Worm (Caenorhabditis elegans) whole organism, young adult: ENCODE measurements around the gene F37B4.10.

ENCODE experiments used
- B0019.2 ChIP-seq: fragments of 200-800 bp; sonication (Bioruptor generic); conservative IDR thresholded peaks from 2 replicates; pipeline ENCODE4 v1.3.6; 2022; ENCODE audit warnings: missing genetic modification reagents, missing genetic modification characterization, missing compliant biosample characterization
- C06A6.2 ChIP-seq: fragments of 200-800 bp; sonication (Bioruptor generic); conservative IDR thresholded peaks from 2 replicates; pipeline ENCODE4 v1.3.6; 2022; ENCODE audit warnings: missing genetic modification characterization, missing compliant biosample characterization
- C17E4.6 ChIP-seq: fragments of 200-800 bp; sonication (Bioruptor generic); IDR thresholded peaks from 2 replicates; pipeline ENCODE4 v1.3.6; 2022; ENCODE audit warnings: missing genetic modification reagents, missing genetic modification characterization, missing compliant biosample characterization
- F10E7.11 ChIP-seq: sonication (generic microtip); optimal IDR thresholded peaks from 2 replicates; lab custom pipeline; 2017; ENCODE audit warnings: mild to moderate bottlenecking, missing genetic modification characterization, moderate library complexity, missing compliant biosample characterization
- F23B12.7 ChIP-seq: sonication (generic microtip); optimal IDR thresholded peaks from 2 replicates; lab custom pipeline; 2017; ENCODE audit warnings: missing genetic modification characterization, mild to moderate bottlenecking, missing compliant biosample characterization, antibody characterized with exemption, moderate library complexity; ENCODE audit not compliant: insufficient read depth
- F57C9.4 ChIP-seq: sonication (generic microtip); optimal IDR thresholded peaks from 2 replicates; lab custom pipeline; 2017; ENCODE audit warnings: mild to moderate bottlenecking, missing genetic modification characterization, missing compliant biosample characterization
- K11D2.4 ChIP-seq: fragments of 200-800 bp; sonication (Bioruptor generic); IDR thresholded peaks from 2 replicates; pipeline ENCODE4 v1.3.6; 2022; ENCODE audit warnings: missing genetic modification reagents, missing genetic modification characterization, missing compliant biosample characterization
- T26A5.8 ChIP-seq: sonication (generic microtip); optimal IDR thresholded peaks from 2 replicates; lab custom pipeline; 2016; ENCODE audit warnings: missing genetic modification characterization, missing compliant biosample characterization
- Y95B8A.8 ChIP-seq: fragments of 200-800 bp; sonication (Bioruptor generic); IDR thresholded peaks from 2 replicates; pipeline ENCODE4 v1.3.6; 2022; ENCODE audit warnings: missing genetic modification reagents, missing genetic modification characterization, missing compliant biosample characterization
- cebp-2 ChIP-seq: fragments of 200-800 bp; sonication (Bioruptor generic); IDR thresholded peaks from 2 replicates; pipeline ENCODE4 v1.3.6; 2022; ENCODE audit warnings: missing genetic modification characterization, missing compliant biosample characterization
- ceh-100 ChIP-seq: fragments of 200-800 bp; sonication (Bioruptor generic); IDR thresholded peaks from 2 replicates; pipeline ENCODE4 v1.3.6; 2022; ENCODE audit warnings: missing genetic modification reagents, missing genetic modification characterization, missing compliant biosample characterization
- ceh-58 ChIP-seq: fragments of 200-800 bp; sonication (Bioruptor generic); IDR thresholded peaks from 2 replicates; pipeline ENCODE4 v1.3.6; 2022; ENCODE audit warnings: missing genetic modification characterization, missing compliant biosample characterization
- dpff-1 ChIP-seq: sonication (generic microtip); optimal IDR thresholded peaks from 2 replicates; lab custom pipeline; 2017; ENCODE audit warnings: mild to moderate bottlenecking, missing genetic modification characterization, missing compliant biosample characterization
- dpl-1 ChIP-seq: fragments of 150-350 bp; optimal IDR thresholded peaks from 2 replicates; lab custom pipeline; 2014; ENCODE audit warnings: missing biosample characterization, missing genetic modification reagents, missing genetic modification characterization
- egrh-3 ChIP-seq: fragments of 200-800 bp; sonication (Bioruptor generic); IDR thresholded peaks from 2 replicates; pipeline ENCODE4 v1.3.6; 2022; ENCODE audit warnings: missing genetic modification reagents, missing genetic modification characterization, missing compliant biosample characterization
- ekl-4 ChIP-seq: fragments of 200-800 bp; sonication (Bioruptor generic); IDR thresholded peaks from 2 replicates; pipeline ENCODE4 v1.3.6; 2022; ENCODE audit warnings: missing genetic modification reagents, missing genetic modification characterization, missing compliant biosample characterization
- ets-4 ChIP-seq: fragments of 200-800 bp; sonication (Bioruptor generic); optimal IDR thresholded peaks from 2 replicates; lab custom pipeline; 2018; ENCODE audit warnings: mild to moderate bottlenecking, missing genetic modification characterization, missing compliant biosample characterization
- him-1 ChIP-seq: sonication (generic microtip); optimal IDR thresholded peaks from 2 replicates; lab custom pipeline; 2016; ENCODE audit warnings: missing genotype, missing genetic modification reagents, missing genetic modification characterization, missing compliant biosample characterization
- hmg-1.2 ChIP-seq: fragments of 200-800 bp; sonication (Bioruptor generic); IDR thresholded peaks from 2 replicates; pipeline ENCODE4 v1.3.6; 2022; ENCODE audit warnings: missing genetic modification reagents, missing genetic modification characterization, missing compliant biosample characterization
- hrde-1 ChIP-seq: sonication (generic microtip); optimal IDR thresholded peaks from 2 replicates; lab custom pipeline; 2016; ENCODE audit warnings: missing genetic modification characterization, mild to moderate bottlenecking, missing compliant biosample characterization, moderate library complexity, missing genotype, missing genetic modification reagents, borderline replicate concordance
- hsf-1 ChIP-seq: fragments of 200-800 bp; sonication (Bioruptor generic); IDR thresholded peaks from 2 replicates; pipeline ENCODE4 v1.3.6; 2022; ENCODE audit warnings: missing genetic modification reagents, missing genetic modification characterization, missing compliant biosample characterization
- lin-54 ChIP-seq: fragments of 200-800 bp; sonication (Bioruptor generic); optimal IDR thresholded peaks from 2 replicates; lab custom pipeline; 2018; ENCODE audit warnings: mild to moderate bottlenecking, missing genetic modification characterization, missing compliant biosample characterization
- lsl-1 ChIP-seq: fragments of 200-800 bp; sonication (Bioruptor generic); optimal IDR thresholded peaks from 2 replicates; lab custom pipeline; 2018; ENCODE audit warnings: mild to moderate bottlenecking, missing genetic modification characterization, moderate library complexity, missing compliant biosample characterization
- lsy-27 ChIP-seq: sonication (generic microtip); optimal IDR thresholded peaks from 2 replicates; lab custom pipeline; 2017; ENCODE audit warnings: missing genetic modification characterization, mild to moderate bottlenecking, missing compliant biosample characterization, antibody characterized with exemption, missing genotype, borderline replicate concordance; ENCODE audit not compliant: insufficient read depth
- madf-10 ChIP-seq: sonication (generic microtip); optimal IDR thresholded peaks from 2 replicates; lab custom pipeline; 2016; ENCODE audit warnings: mild to moderate bottlenecking, missing genetic modification characterization, missing compliant biosample characterization
- madf-3 ChIP-seq: fragments of 200-800 bp; sonication (Bioruptor generic); IDR thresholded peaks from 2 replicates; pipeline ENCODE4 v1.3.6; 2022; ENCODE audit warnings: missing genetic modification reagents, missing genetic modification characterization, missing compliant biosample characterization
- madf-8 ChIP-seq: fragments of 200-800 bp; sonication (Bioruptor generic); conservative IDR thresholded peaks from 2 replicates; pipeline ENCODE4 v1.3.6; 2022; ENCODE audit warnings: missing genetic modification reagents, missing genetic modification characterization, missing compliant biosample characterization
- nfya-1 ChIP-seq: sonication (generic microtip); optimal IDR thresholded peaks from 2 replicates; lab custom pipeline; 2017; ENCODE audit warnings: antibody characterized with exemption, missing compliant biosample characterization, missing genetic modification characterization, borderline replicate concordance; ENCODE audit not compliant: insufficient read depth
- nhr-120 ChIP-seq: fragments of 200-800 bp; sonication (Bioruptor generic); IDR thresholded peaks from 2 replicates; pipeline ENCODE4 v1.3.6; 2022; ENCODE audit warnings: missing genetic modification characterization, missing compliant biosample characterization
- rcor-1 ChIP-seq: fragments of 200-800 bp; sonication (Bioruptor generic); IDR thresholded peaks from 2 replicates; pipeline ENCODE4 v1.3.6; 2022; ENCODE audit warnings: missing genetic modification reagents, missing genetic modification characterization, missing compliant biosample characterization
- repo-1 ChIP-seq: sonication (generic microtip); optimal IDR thresholded peaks from 2 replicates; lab custom pipeline; 2017; ENCODE audit warnings: mild to moderate bottlenecking, missing genetic modification characterization, missing compliant biosample characterization
- snpc-3.4 ChIP-seq: sonication (generic microtip); optimal IDR thresholded peaks from 2 replicates; lab custom pipeline; 2017; ENCODE audit warnings: missing genetic modification characterization, mild to moderate bottlenecking, missing compliant biosample characterization, antibody characterized with exemption, moderate library complexity, missing genotype, missing genetic modification reagents
- snpc-4 ChIP-seq, 5 experiments: fragments of 150-350 bp in 1 of 5; sonication (generic microtip) in 4 of 5; optimal IDR thresholded peaks; 2 replicates each; lab custom pipeline; 2014 to 2018; ENCODE audit warnings: missing genetic modification characterization in 5 of 5, missing biosample characterization in 3 of 5, antibody characterized with exemption in 2 of 5, mild to moderate bottlenecking in 2 of 5, missing compliant biosample characterization in 2 of 5, missing genotype in 2 of 5, moderate library complexity in 2 of 5, missing genetic modification reagents in 1 of 5
- somi-1 ChIP-seq: fragments of 200-800 bp; sonication (Bioruptor generic); optimal IDR thresholded peaks from 2 replicates; lab custom pipeline; 2018; ENCODE audit warnings: mild to moderate bottlenecking, missing genetic modification characterization, missing compliant biosample characterization
- sptf-2 ChIP-seq: fragments of 200-800 bp; sonication (Bioruptor generic); optimal IDR thresholded peaks from 2 replicates; lab custom pipeline; 2018; ENCODE audit warnings: mild to moderate bottlenecking, missing genetic modification characterization, missing compliant biosample characterization
- xnd-1 ChIP-seq: sonication (generic microtip); optimal IDR thresholded peaks from 2 replicates; lab custom pipeline; 2016; ENCODE audit warnings: missing genotype, missing genetic modification reagents, missing genetic modification characterization, missing compliant biosample characterization
- zim-3 ChIP-seq: sonication (generic microtip); optimal IDR thresholded peaks from 2 replicates; lab custom pipeline; 2017; ENCODE audit warnings: mild to moderate bottlenecking, missing genetic modification characterization, moderate library complexity, missing compliant biosample characterization
- ztf-22 ChIP-seq: fragments of 200-800 bp; sonication (Bioruptor generic); optimal IDR thresholded peaks from 2 replicates; lab custom pipeline; 2018; ENCODE audit warnings: mild to moderate bottlenecking, missing genetic modification characterization, moderate library complexity, missing compliant biosample characterization
- ztf-25 ChIP-seq: fragments of 200-800 bp; sonication (Bioruptor generic); IDR thresholded peaks from 2 replicates; pipeline ENCODE4 v1.3.6; 2022; ENCODE audit warnings: missing genetic modification reagents, missing genetic modification characterization, missing compliant biosample characterization

The F37B4.10 gene

ce11 chrV:2870127-2870526 lies 7.3 kb downstream of the F37B4.10 start, which contains the start of gene srh-243:
Gene srh-243 (plus strand): TSS chrV:2870427.
- TF ChIP-seq madf-3 (GFP tag; lab: Robert Waterston, UW), result no peak
- TF ChIP-seq xnd-1 (tag; lab: Kevin White, UChicago), result no peak
- TF ChIP-seq hrde-1 (tag; lab: Kevin White, UChicago), result no peak
- no peak for TF ChIP-seq repo-1 (tag; lab: Kevin White, UChicago)
- TF ChIP-seq ztf-22, result no peak
- no peak for TF ChIP-seq ceh-58 (GFP tag; lab: Robert Waterston, UW)
- TF ChIP-seq K11D2.4 (GFP tag; lab: Robert Waterston, UW), result no peak
- no peak for TF ChIP-seq F23B12.7 (tag; lab: Kevin White, UChicago)
- no peak for TF ChIP-seq B0019.2 (GFP tag; lab: Robert Waterston, UW)
- no peak for TF ChIP-seq C06A6.2 (GFP tag; lab: Robert Waterston, UW)
- TF ChIP-seq, all 124 proteins: peak for 0

ce11 chrV:2869503-2869902 lies 7.9 kb downstream of the F37B4.10 start, which contains the start of gene srh-241:
Gene srh-241 (minus strand): TSS chrV:2869603.
- TF ChIP-seq rcor-1 (no peak), hsf-1 (GFP tag; lab: Robert Waterston, UW) (no peak), Y95B8A.8 (GFP tag; lab: Robert Waterston, UW) (no peak), sptf-2 (no peak), ekl-4 (GFP tag; lab: Robert Waterston, UW) (no peak), egrh-3 (GFP tag; lab: Robert Waterston, UW) (no peak), lsl-1 (GFP tag; lab: Kevin White, UChicago) (no peak), snpc-4 (GFP tag; optimal IDR thresholded peaks at IDR 0.05; lab: Kevin White, UChicago) (no peak), snpc-4 (tag; optimal IDR thresholded peaks at IDR 0.05; lab: Kevin White, UChicago) (no peak), F57C9.4 (tag; lab: Kevin White, UChicago) (no peak), nhr-120 (GFP tag; lab: Robert Waterston, UW) (no peak), ets-4 (GFP tag; lab: Kevin White, UChicago) (no peak), dpff-1 (tag; lab: Kevin White, UChicago) (no peak), madf-10 (tag; lab: Kevin White, UChicago) (no peak)

DNA sequence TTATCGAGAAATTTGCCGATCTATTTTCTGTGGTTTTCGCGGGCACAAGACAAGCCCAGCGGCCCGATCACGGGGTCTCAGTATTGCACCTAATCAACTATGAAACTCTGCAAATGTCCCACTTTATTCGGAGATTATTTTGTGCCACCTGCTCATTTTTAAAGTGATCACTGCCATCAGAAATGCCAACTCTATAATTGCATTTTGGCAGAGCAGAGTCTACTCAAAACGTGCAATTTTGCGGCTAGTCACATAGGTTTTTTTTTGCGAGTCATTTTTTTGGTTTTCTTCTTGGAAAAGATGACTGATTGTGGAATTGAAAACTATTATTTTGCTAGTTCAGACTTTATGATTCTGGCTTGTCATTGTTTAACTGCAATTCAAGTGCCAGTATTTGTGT lies 12.5 kb downstream of the F37B4.10 start, which contains the start of gene srh-240:
TSS of gene srh-240 (plus strand) at position 301 of the 400 bp plus-strand sequence.
- TF ChIP-seq dpl-1 (GFP tag; lab: Kevin White, UChicago) (no peak), zim-3 (tag; lab: Kevin White, UChicago) (no peak), T26A5.8 (tag; lab: Kevin White, UChicago) (no peak), ztf-25 (GFP tag; lab: Robert Waterston, UW) (no peak), somi-1 (no peak), F10E7.11 (tag; lab: Kevin White, UChicago) (no peak), him-1 (tag; lab: Kevin White, UChicago) (no peak), hmg-1.2 (no peak), nfya-1 (no peak), cebp-2 (GFP tag; lab: Robert Waterston, UW) (no peak), lsy-27 (tag; lab: Kevin White, UChicago) (no peak), snpc-3.4 (no peak), lsl-1 (GFP tag; lab: Kevin White, UChicago) (no peak), ceh-58 (GFP tag; lab: Robert Waterston, UW) (no peak), nhr-120 (GFP tag; lab: Robert Waterston, UW) (no peak), C17E4.6 (GFP tag; lab: Robert Waterston, UW) (no peak), ceh-100 (GFP tag; lab: Robert Waterston, UW) (no peak), madf-8 (no peak), hsf-1 (GFP tag; lab: Robert Waterston, UW) (no peak), lin-54 (GFP tag; lab: Kevin White, UChicago) (no peak)
